Fruit fly (Drosophila melanogaster): Measurements from ENCODE around the gene Or85c.

DNA sequence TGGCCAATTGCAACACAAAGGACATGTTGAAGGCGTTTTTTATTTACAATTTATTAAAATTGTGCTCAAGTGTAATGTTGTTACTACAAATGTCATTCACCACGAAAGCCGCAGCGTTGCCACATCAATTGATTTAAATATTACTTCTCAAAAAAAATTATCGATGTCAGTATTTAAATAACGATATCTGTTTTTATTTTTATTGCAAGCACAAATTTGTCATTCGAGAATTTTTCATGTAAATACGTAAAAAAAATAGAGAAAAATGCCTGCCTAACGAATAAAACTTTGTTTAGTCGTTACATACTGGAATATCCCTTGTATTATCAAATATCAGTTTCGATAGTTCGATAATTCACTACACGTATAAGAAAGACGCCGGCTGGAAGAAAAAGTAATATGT lies 49.7 kb upstream of the Or85c start, which contains the start of the genes mRpS18A and CG31460:
- no peak for TF ChIP-seq psq (optimal IDR thresholded peaks at IDR 0.05)
- no peak for TF ChIP-seq EcR (GFP tag; optimal IDR thresholded peaks at IDR 0.05)
- no peak for TF ChIP-seq pan (optimal IDR thresholded peaks at IDR 0.05)
- no peak for TF ChIP-seq Dll (optimal IDR thresholded peaks at IDR 0.05)
- no peak for TF ChIP-seq CG8478 (optimal IDR thresholded peaks at IDR 0.05)
